Fruit fly (Drosophila melanogaster) whole organism, prepupa: Measurements from ENCODE around the gene CG13898.
A peak's percentile ranks its signal among the peaks of the same experiment; 100 is the strongest.

Source experiments
- Blimp-1 ChIP-seq: fragments of 200-800 bp; sonication (Bioruptor generic); optimal IDR thresholded peaks from 3 replicates; lab custom pipeline; 2017; ENCODE audit warnings: missing biosample characterization, missing genetic modification characterization, mild to moderate bottlenecking, moderate library complexity, missing genetic modification reagents
- CG10631 ChIP-seq: fragments of 200-800 bp; sonication (Bioruptor generic); optimal IDR thresholded peaks from 2 replicates; lab custom pipeline; 2016; ENCODE audit warnings: missing biosample characterization, missing genetic modification characterization
- CG10669 ChIP-seq: fragments of 200-800 bp; sonication (Bioruptor generic); optimal IDR thresholded peaks from 3 replicates; lab custom pipeline; 2018; ENCODE audit warnings: missing biosample characterization, mild to moderate bottlenecking, missing genetic modification characterization, moderate library complexity
- CG11762 ChIP-seq: fragments of 200-800 bp; sonication (Bioruptor generic); optimal IDR thresholded peaks from 3 replicates; lab custom pipeline; 2016; ENCODE audit warnings: missing biosample characterization, missing genetic modification characterization; ENCODE audit not compliant: insufficient read depth
- CG11902 ChIP-seq: fragments of 200-800 bp; sonication (Bioruptor generic); optimal IDR thresholded peaks from 3 replicates; lab custom pipeline; 2016; ENCODE audit warnings: missing biosample characterization, missing genetic modification characterization
- CG15336 ChIP-seq: fragments of 200-800 bp; sonication (Bioruptor generic); IDR thresholded peaks from 2 replicates; pipeline ENCODE4 v1.3.6; 2022; ENCODE audit warnings: missing biosample characterization, missing genetic modification characterization
- CG16779 ChIP-seq: fragments of 200-800 bp; sonication (Bioruptor generic); optimal IDR thresholded peaks from 3 replicates; lab custom pipeline; 2017; ENCODE audit warnings: missing biosample characterization, mild to moderate bottlenecking, missing genetic modification characterization
- CG3032 ChIP-seq: fragments of 200-800 bp; optimal IDR thresholded peaks from 2 replicates; lab custom pipeline; 2019; ENCODE audit warnings: missing biosample characterization, mild to moderate bottlenecking, missing genetic modification characterization, moderate library complexity
- CG31627 ChIP-seq: fragments of 200-800 bp; sonication (Bioruptor generic); optimal IDR thresholded peaks from 3 replicates; lab custom pipeline; 2016; ENCODE audit warnings: missing biosample characterization, missing genetic modification characterization
- CG34406 ChIP-seq: fragments of 200-800 bp; sonication (Bioruptor generic); optimal IDR thresholded peaks from 3 replicates; lab custom pipeline; 2016; ENCODE audit warnings: missing biosample characterization, missing genetic modification characterization
- CG3919 ChIP-seq: fragments of 200-800 bp; sonication (Bioruptor generic); optimal IDR thresholded peaks from 3 replicates; lab custom pipeline; 2016; ENCODE audit warnings: missing biosample characterization, missing genetic modification characterization
- CG4318 ChIP-seq: fragments of 200-800 bp; sonication (Bioruptor generic); optimal IDR thresholded peaks from 3 replicates; lab custom pipeline; 2017; ENCODE audit warnings: missing biosample characterization, mild to moderate bottlenecking, missing genetic modification characterization
- CG6163 ChIP-seq: fragments of 200-800 bp; sonication (Bioruptor generic); IDR thresholded peaks from 3 replicates; pipeline ENCODE4 v1.3.6; 2022; ENCODE audit warnings: missing biosample characterization, missing genetic modification characterization
- CG6792 ChIP-seq: fragments of 200-800 bp; sonication (Bioruptor generic); optimal IDR thresholded peaks from 3 replicates; lab custom pipeline; 2016; ENCODE audit warnings: missing biosample characterization, missing genetic modification characterization
- CG6854 ChIP-seq: fragments of 200-800 bp; sonication (Bioruptor generic); optimal IDR thresholded peaks from 2 replicates; lab custom pipeline; 2017; ENCODE audit warnings: missing biosample characterization, mild to moderate bottlenecking, missing genetic modification characterization
- CG8119 ChIP-seq: fragments of 200-800 bp; sonication (Bioruptor generic); IDR thresholded peaks from 3 replicates; pipeline ENCODE4 v1.3.6; 2022; ENCODE audit warnings: missing biosample characterization, missing genetic modification characterization
- CG8319 ChIP-seq: fragments of 200-800 bp; sonication (Bioruptor generic); optimal IDR thresholded peaks from 3 replicates; lab custom pipeline; 2016; ENCODE audit warnings: missing biosample characterization, missing genetic modification characterization
- CG8632 ChIP-seq: fragments of 200-800 bp; sonication (Bioruptor generic); optimal IDR thresholded peaks from 3 replicates; lab custom pipeline; 2016; ENCODE audit warnings: missing biosample characterization, missing genetic modification characterization
- CG9139 ChIP-seq: fragments of 200-800 bp; sonication (Bioruptor generic); optimal IDR thresholded peaks from 3 replicates; lab custom pipeline; 2017; ENCODE audit warnings: missing biosample characterization, mild to moderate bottlenecking, missing genetic modification characterization
- Eip75B ChIP-seq: fragments of 200-800 bp; sonication (Bioruptor generic); optimal IDR thresholded peaks from 3 replicates; lab custom pipeline; 2016; ENCODE audit warnings: missing biosample characterization, missing genetic modification characterization
- Eip78C ChIP-seq: fragments of 200-800 bp; sonication (Bioruptor generic); peaks from one replicate; lab custom pipeline; 2016; ENCODE audit warnings: missing biosample characterization, missing genetic modification characterization
- Eip93F ChIP-seq: fragments of 200-800 bp; sonication (Bioruptor generic); optimal IDR thresholded peaks from 2 replicates; lab custom pipeline; 2016; ENCODE audit warnings: missing biosample characterization, mild to moderate bottlenecking, missing genetic modification characterization
- Ets21C ChIP-seq: fragments of 200-800 bp; sonication (Bioruptor generic); optimal IDR thresholded peaks from 3 replicates; lab custom pipeline; 2016; ENCODE audit warnings: missing biosample characterization, missing genetic modification characterization
- Ets96B ChIP-seq: fragments of 200-800 bp; optimal IDR thresholded peaks from 2 replicates; lab custom pipeline; 2019; ENCODE audit warnings: missing biosample characterization, mild to moderate bottlenecking, missing genetic modification characterization, moderate library complexity
- Gug ChIP-seq: fragments of 200-800 bp; sonication (Bioruptor generic); IDR thresholded peaks from 2 replicates; pipeline ENCODE4 v1.3.6; 2022; ENCODE audit warnings: missing biosample characterization, missing genetic modification characterization
- Hr38 ChIP-seq: sonication (Bioruptor generic); optimal IDR thresholded peaks from 2 replicates; lab custom pipeline; 2016; ENCODE audit warnings: missing biosample characterization, missing genetic modification characterization
- Hr39 ChIP-seq: fragments of 200-800 bp; sonication (Bioruptor generic); optimal IDR thresholded peaks from 2 replicates; lab custom pipeline; 2016; ENCODE audit warnings: missing biosample characterization, missing genetic modification characterization
- Hr4 ChIP-seq: fragments of 200-800 bp; sonication (Bioruptor generic); optimal IDR thresholded peaks from 3 replicates; lab custom pipeline; 2016; ENCODE audit warnings: missing biosample characterization, missing genetic modification characterization
- Lpt ChIP-seq: fragments of 200-800 bp; sonication (Bioruptor generic); optimal IDR thresholded peaks from 3 replicates; lab custom pipeline; 2016; ENCODE audit warnings: missing biosample characterization, missing genetic modification characterization
- Met ChIP-seq: fragments of 200-800 bp; sonication (Bioruptor generic); optimal IDR thresholded peaks from 3 replicates; lab custom pipeline; 2016; ENCODE audit warnings: missing biosample characterization, missing genetic modification characterization
- OdsH ChIP-seq: fragments of 200-800 bp; sonication (Bioruptor generic); optimal IDR thresholded peaks from 3 replicates; lab custom pipeline; 2016; ENCODE audit warnings: missing biosample characterization, missing genetic modification characterization
- Smox ChIP-seq: fragments of 200-800 bp; sonication (Bioruptor generic); optimal IDR thresholded peaks from 3 replicates; lab custom pipeline; 2016; ENCODE audit warnings: missing biosample characterization, missing genetic modification characterization
- Sox102F ChIP-seq: fragments of 200-800 bp; sonication (Bioruptor generic); optimal IDR thresholded peaks from 2 replicates; lab custom pipeline; 2016; ENCODE audit warnings: missing biosample characterization, mild to moderate bottlenecking, missing genetic modification characterization
- Sox14 ChIP-seq: fragments of 200-800 bp; sonication (Bioruptor generic); optimal IDR thresholded peaks from 3 replicates; lab custom pipeline; 2016; ENCODE audit warnings: missing biosample characterization, missing genetic modification characterization
- Sox15 ChIP-seq: fragments of 200-800 bp; sonication (Bioruptor generic); optimal IDR thresholded peaks from 3 replicates; lab custom pipeline; 2016; ENCODE audit warnings: missing biosample characterization, missing genetic modification characterization
- cyc ChIP-seq: fragments of 200-800 bp; sonication (Bioruptor generic); optimal IDR thresholded peaks from 3 replicates; lab custom pipeline; 2016; ENCODE audit warnings: missing biosample characterization, missing genetic modification characterization
- dac ChIP-seq: fragments of 200-800 bp; sonication (Bioruptor generic); optimal IDR thresholded peaks from 2 replicates; lab custom pipeline; 2017; ENCODE audit warnings: missing biosample characterization, mild to moderate bottlenecking, missing genetic modification characterization
- dsx ChIP-seq: fragments of 200-800 bp; optimal IDR thresholded peaks from 3 replicates; lab custom pipeline; 2019; ENCODE audit warnings: missing biosample characterization, mild to moderate bottlenecking, missing genetic modification characterization, moderate library complexity; ENCODE audit not compliant: poor library complexity, severe bottlenecking
- eg ChIP-seq: fragments of 200-800 bp; sonication (Bioruptor generic); IDR thresholded peaks from 3 replicates; pipeline ENCODE4 v1.3.6; 2022; ENCODE audit warnings: missing biosample characterization, missing genetic modification characterization
- esn ChIP-seq: fragments of 200-800 bp; sonication (Bioruptor generic); optimal IDR thresholded peaks from 2 replicates; lab custom pipeline; 2016; ENCODE audit warnings: missing biosample characterization, mild to moderate bottlenecking, missing genetic modification characterization, moderate library complexity
- fd59A ChIP-seq: fragments of 200-800 bp; sonication (Bioruptor generic); optimal IDR thresholded peaks from 2 replicates; lab custom pipeline; 2017; ENCODE audit warnings: missing biosample characterization, mild to moderate bottlenecking, missing genetic modification characterization, missing genetic modification reagents
- fd85E ChIP-seq: fragments of 200-800 bp; sonication (Bioruptor generic); optimal IDR thresholded peaks from 3 replicates; lab custom pipeline; 2016; ENCODE audit warnings: missing biosample characterization, missing genetic modification characterization
- fkh ChIP-seq: fragments of 200-800 bp; sonication (Bioruptor generic); optimal IDR thresholded peaks from 3 replicates; lab custom pipeline; 2017; ENCODE audit warnings: missing biosample characterization, mild to moderate bottlenecking, missing genetic modification characterization, moderate library complexity
- pdm3 ChIP-seq: fragments of 200-800 bp; sonication (Bioruptor generic); optimal IDR thresholded peaks from 3 replicates; lab custom pipeline; 2016; ENCODE audit warnings: missing biosample characterization, missing genetic modification characterization
- spab ChIP-seq: fragments of 200-800 bp; sonication (Bioruptor generic); optimal IDR thresholded peaks from 2 replicates; lab custom pipeline; 2017; ENCODE audit warnings: missing biosample characterization, mild to moderate bottlenecking, missing genetic modification characterization, missing genetic modification reagents
- ss ChIP-seq, 2 experiments: fragments of 200-800 bp; sonication (Bioruptor generic); optimal IDR thresholded peaks; 2 replicates in 1 of 2; 3 replicates in 1 of 2; lab custom pipeline; 2017 to 2018; ENCODE audit warnings: mild to moderate bottlenecking in 2 of 2, missing biosample characterization in 2 of 2, missing genetic modification characterization in 2 of 2, moderate library complexity in 1 of 2
- svp ChIP-seq: fragments of 200-800 bp; sonication (Bioruptor generic); peaks from one replicate; lab custom pipeline; 2016; ENCODE audit warnings: missing biosample characterization, missing genetic modification characterization
- topi ChIP-seq: fragments of 200-800 bp; sonication (Bioruptor generic); optimal IDR thresholded peaks from 3 replicates; lab custom pipeline; 2016; ENCODE audit warnings: missing biosample characterization, missing genetic modification characterization
- vri ChIP-seq: fragments of 200-800 bp; sonication (Bioruptor generic); optimal IDR thresholded peaks from 3 replicates; lab custom pipeline; 2016; ENCODE audit warnings: missing biosample characterization, mild to moderate bottlenecking, missing genetic modification characterization

The CG13898 gene

DNA sequence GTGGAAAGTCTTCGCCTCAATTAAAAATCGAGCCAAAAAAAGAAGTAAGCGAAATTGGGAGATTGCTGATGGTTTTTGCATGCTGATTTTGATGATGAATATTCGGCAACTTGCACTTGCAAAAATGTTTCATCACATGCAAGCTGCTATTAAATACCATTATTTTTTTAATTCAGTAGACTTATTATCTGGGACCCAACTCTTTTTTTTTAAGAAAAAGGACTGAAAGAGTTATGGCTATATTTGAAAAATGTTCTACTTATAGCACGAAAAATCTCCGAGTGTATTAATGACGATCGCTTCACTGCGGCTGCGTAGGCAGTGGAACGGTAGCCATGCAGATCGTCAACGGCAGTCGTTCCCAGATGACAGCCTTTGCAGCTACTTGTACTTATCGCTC is 42.1 kb downstream of the CG13898 start (continued):
- peak; percentile 38 for TF ChIP-seq Blimp-1 (GFP tag; lab: Kevin White, UChicago)
- peak; percentile 84 for TF ChIP-seq Hr39 (GFP tag; lab: Kevin White, UChicago)
- TF ChIP-seq dsx (GFP tag; lab: Kevin White, UChicago): no peak
- no peak for TF ChIP-seq Hr38 (GFP tag; lab: Kevin White, UChicago)
- no peak for TF ChIP-seq spab
- TF ChIP-seq CG8119 (GFP tag; lab: Robert Waterston, UW): no peak
- TF ChIP-seq ss (GFP tag; optimal IDR thresholded peaks at IDR 0.05; lab: Kevin White, UChicago): no peak
- peak; percentile 73 for TF ChIP-seq Sox102F (GFP tag; lab: Kevin White, UChicago)
- TF ChIP-seq Hr4 (GFP tag; lab: Kevin White, UChicago): peak; percentile 24
- peak; percentile 48 for TF ChIP-seq OdsH
- no peak for TF ChIP-seq CG6854 (GFP tag; lab: Kevin White, UChicago)
- TF ChIP-seq Eip93F (GFP tag; lab: Kevin White, UChicago): peak; percentile 33
- TF ChIP-seq Ets96B (tag; lab: Kevin White, UChicago): no peak
- TF ChIP-seq CG6792 (GFP tag; lab: Kevin White, UChicago): peak; percentile 61
- no peak for TF ChIP-seq CG16779 (tag; lab: Kevin White, UChicago)
- peak; percentile 12 for TF ChIP-seq CG11762
- peak; percentile 79 for TF ChIP-seq Ets21C (GFP tag; lab: Kevin White, UChicago)

dm6 chr3L:760201-760600 is 43.6 kb downstream of the CG13898 start:
- peak; percentile 71 for TF ChIP-seq CG8632 (GFP tag; lab: Kevin White, UChicago)
- TF ChIP-seq CG3032: peak; percentile 68
- peak; percentile 96 for TF ChIP-seq CG6854 (GFP tag; lab: Kevin White, UChicago)
- peak; percentile 95 for TF ChIP-seq topi (GFP tag; lab: Kevin White, UChicago)
- TF ChIP-seq Eip75B (GFP tag; lab: Kevin White, UChicago): peak; percentile 90
- peak; percentile 29 for TF ChIP-seq CG9139 (GFP tag; lab: Kevin White, UChicago)
- peak; percentile 70 for TF ChIP-seq CG8319 (GFP tag; lab: Kevin White, UChicago)
- TF ChIP-seq Hr4 (GFP tag; lab: Kevin White, UChicago): peak; percentile 26
- TF ChIP-seq Lpt (GFP tag; lab: Kevin White, UChicago): no peak
- TF ChIP-seq Blimp-1 (GFP tag; lab: Kevin White, UChicago): peak; percentile 85
- peak; percentile 81 for TF ChIP-seq Ets96B (tag; lab: Kevin White, UChicago)
- peak; percentile 90 for TF ChIP-seq Sox102F (GFP tag; lab: Kevin White, UChicago)
- TF ChIP-seq CG31627 (GFP tag; lab: Kevin White, UChicago): peak; percentile 87
- peak; percentile 18 for TF ChIP-seq Sox15
- peak; percentile 96 for TF ChIP-seq Met (GFP tag; lab: Kevin White, UChicago)
- peak; percentile 50 for TF ChIP-seq fd59A (GFP tag; lab: Kevin White, UChicago)
- TF ChIP-seq Gug (GFP tag; lab: Robert Waterston, UW): peak; percentile 47
- TF ChIP-seq CG34406 (GFP tag; lab: Kevin White, UChicago): peak; percentile 78
- TF ChIP-seq cyc (GFP tag; lab: Kevin White, UChicago): peak; percentile 90
- peak; percentile 69 for TF ChIP-seq eg (GFP tag; lab: Robert Waterston, UW)
- TF ChIP-seq Eip93F (GFP tag; lab: Kevin White, UChicago): peak; percentile 86
- TF ChIP-seq CG10631 (GFP tag; lab: Kevin White, UChicago): peak; percentile 81
- TF ChIP-seq pdm3 (GFP tag; lab: Kevin White, UChicago): peak; percentile 57
- TF ChIP-seq esn (GFP tag; lab: Kevin White, UChicago): peak; percentile 96
- TF ChIP-seq CG10669 (GFP tag; lab: Kevin White, UChicago): peak; percentile 74
- no peak for TF ChIP-seq CG4318 (GFP tag; lab: Kevin White, UChicago)
- peak; percentile 85 for TF ChIP-seq Sox14
- TF ChIP-seq fd85E (GFP tag; lab: Kevin White, UChicago): no peak
- peak; percentile 51 for TF ChIP-seq CG11762
- TF ChIP-seq vri: peak; percentile 90
- TF ChIP-seq CG11902 (GFP tag; lab: Kevin White, UChicago): peak; percentile 64
- peak; percentile 79 for TF ChIP-seq CG3919 (GFP tag; lab: Kevin White, UChicago)
- TF ChIP-seq CG15336 (GFP tag; lab: Robert Waterston, UW): peak; percentile 34; the same call in 1 of the 2 replicates
- TF ChIP-seq Smox: peak; percentile 86
- TF ChIP-seq CG16779 (tag; lab: Kevin White, UChicago): peak; percentile 62
- peak; percentile 95 for TF ChIP-seq Eip78C (GFP tag; lab: Kevin White, UChicago)
- TF ChIP-seq CG6163 (GFP tag; lab: Robert Waterston, UW): peak; percentile 91
- TF ChIP-seq svp (GFP tag; lab: Kevin White, UChicago): peak; percentile 97
- TF ChIP-seq dac (GFP tag; lab: Kevin White, UChicago): no peak
- TF ChIP-seq fkh (GFP tag; lab: Kevin White, UChicago): no peak
